Fruit fly (Drosophila melanogaster) whole organism, prepupa: Measurements from ENCODE around the gene CG43703.

Experiments used
- CG10631 ChIP-seq: fragments of 200-800 bp; sonication (Bioruptor generic); optimal IDR thresholded peaks from 2 replicates; lab custom pipeline; 2016; ENCODE audit warnings: missing biosample characterization, missing genetic modification characterization
- CG10669 ChIP-seq: fragments of 200-800 bp; sonication (Bioruptor generic); optimal IDR thresholded peaks from 3 replicates; lab custom pipeline; 2018; ENCODE audit warnings: missing biosample characterization, mild to moderate bottlenecking, missing genetic modification characterization, moderate library complexity
- CG11294 ChIP-seq: fragments of 200-800 bp; sonication (Bioruptor generic); IDR thresholded peaks from 2 replicates; pipeline ENCODE4 v1.3.6; 2022; ENCODE audit warnings: missing biosample characterization, missing genetic modification characterization
- CG11762 ChIP-seq: fragments of 200-800 bp; sonication (Bioruptor generic); optimal IDR thresholded peaks from 3 replicates; lab custom pipeline; 2016; ENCODE audit warnings: missing biosample characterization, missing genetic modification characterization; ENCODE audit not compliant: insufficient read depth
- CG15336 ChIP-seq: fragments of 200-800 bp; sonication (Bioruptor generic); IDR thresholded peaks from 2 replicates; pipeline ENCODE4 v1.3.6; 2022; ENCODE audit warnings: missing biosample characterization, missing genetic modification characterization
- CG1621 ChIP-seq: fragments of 200-800 bp; sonication (Bioruptor generic); optimal IDR thresholded peaks from 3 replicates; lab custom pipeline; 2018; ENCODE audit warnings: missing biosample characterization, mild to moderate bottlenecking, missing genetic modification characterization
- CG16779 ChIP-seq: fragments of 200-800 bp; sonication (Bioruptor generic); optimal IDR thresholded peaks from 3 replicates; lab custom pipeline; 2017; ENCODE audit warnings: missing biosample characterization, mild to moderate bottlenecking, missing genetic modification characterization
- CG3032 ChIP-seq: fragments of 200-800 bp; optimal IDR thresholded peaks from 2 replicates; lab custom pipeline; 2019; ENCODE audit warnings: missing biosample characterization, mild to moderate bottlenecking, missing genetic modification characterization, moderate library complexity
- CG31627 ChIP-seq: fragments of 200-800 bp; sonication (Bioruptor generic); optimal IDR thresholded peaks from 3 replicates; lab custom pipeline; 2016; ENCODE audit warnings: missing biosample characterization, missing genetic modification characterization
- CG32006 ChIP-seq: fragments of 200-800 bp; sonication (Bioruptor generic); optimal IDR thresholded peaks from 3 replicates; lab custom pipeline; 2017; ENCODE audit warnings: missing biosample characterization, mild to moderate bottlenecking, missing genetic modification characterization
- CG34406 ChIP-seq: fragments of 200-800 bp; sonication (Bioruptor generic); optimal IDR thresholded peaks from 3 replicates; lab custom pipeline; 2016; ENCODE audit warnings: missing biosample characterization, missing genetic modification characterization
- CG4318 ChIP-seq: fragments of 200-800 bp; sonication (Bioruptor generic); optimal IDR thresholded peaks from 3 replicates; lab custom pipeline; 2017; ENCODE audit warnings: missing biosample characterization, mild to moderate bottlenecking, missing genetic modification characterization
- CG6163 ChIP-seq: fragments of 200-800 bp; sonication (Bioruptor generic); IDR thresholded peaks from 3 replicates; pipeline ENCODE4 v1.3.6; 2022; ENCODE audit warnings: missing biosample characterization, missing genetic modification characterization
- CG6276 ChIP-seq: fragments of 200-800 bp; sonication (Bioruptor generic); optimal IDR thresholded peaks from 2 replicates; lab custom pipeline; 2017; ENCODE audit warnings: missing biosample characterization, mild to moderate bottlenecking, missing genetic modification characterization
- CG6792 ChIP-seq: fragments of 200-800 bp; sonication (Bioruptor generic); optimal IDR thresholded peaks from 3 replicates; lab custom pipeline; 2016; ENCODE audit warnings: missing biosample characterization, missing genetic modification characterization
- CG7368 ChIP-seq: fragments of 200-800 bp; sonication (Bioruptor generic); optimal IDR thresholded peaks from 3 replicates; lab custom pipeline; 2016; ENCODE audit warnings: missing biosample characterization, missing genetic modification characterization
- CG8119 ChIP-seq: fragments of 200-800 bp; sonication (Bioruptor generic); IDR thresholded peaks from 3 replicates; pipeline ENCODE4 v1.3.6; 2022; ENCODE audit warnings: missing biosample characterization, missing genetic modification characterization
- CG8632 ChIP-seq: fragments of 200-800 bp; sonication (Bioruptor generic); optimal IDR thresholded peaks from 3 replicates; lab custom pipeline; 2016; ENCODE audit warnings: missing biosample characterization, missing genetic modification characterization
- Eip75B ChIP-seq: fragments of 200-800 bp; sonication (Bioruptor generic); optimal IDR thresholded peaks from 3 replicates; lab custom pipeline; 2016; ENCODE audit warnings: missing biosample characterization, missing genetic modification characterization
- Eip78C ChIP-seq: fragments of 200-800 bp; sonication (Bioruptor generic); peaks from one replicate; lab custom pipeline; 2016; ENCODE audit warnings: missing biosample characterization, missing genetic modification characterization
- Eip93F ChIP-seq: fragments of 200-800 bp; sonication (Bioruptor generic); optimal IDR thresholded peaks from 2 replicates; lab custom pipeline; 2016; ENCODE audit warnings: missing biosample characterization, mild to moderate bottlenecking, missing genetic modification characterization
- Ets21C ChIP-seq: fragments of 200-800 bp; sonication (Bioruptor generic); optimal IDR thresholded peaks from 3 replicates; lab custom pipeline; 2016; ENCODE audit warnings: missing biosample characterization, missing genetic modification characterization
- Ets96B ChIP-seq: fragments of 200-800 bp; optimal IDR thresholded peaks from 2 replicates; lab custom pipeline; 2019; ENCODE audit warnings: missing biosample characterization, mild to moderate bottlenecking, missing genetic modification characterization, moderate library complexity
- Hr38 ChIP-seq: sonication (Bioruptor generic); optimal IDR thresholded peaks from 2 replicates; lab custom pipeline; 2016; ENCODE audit warnings: missing biosample characterization, missing genetic modification characterization
- Hr39 ChIP-seq: fragments of 200-800 bp; sonication (Bioruptor generic); optimal IDR thresholded peaks from 2 replicates; lab custom pipeline; 2016; ENCODE audit warnings: missing biosample characterization, missing genetic modification characterization
- Hr4 ChIP-seq: fragments of 200-800 bp; sonication (Bioruptor generic); optimal IDR thresholded peaks from 3 replicates; lab custom pipeline; 2016; ENCODE audit warnings: missing biosample characterization, missing genetic modification characterization
- Met ChIP-seq: fragments of 200-800 bp; sonication (Bioruptor generic); optimal IDR thresholded peaks from 3 replicates; lab custom pipeline; 2016; ENCODE audit warnings: missing biosample characterization, missing genetic modification characterization
- OdsH ChIP-seq: fragments of 200-800 bp; sonication (Bioruptor generic); optimal IDR thresholded peaks from 3 replicates; lab custom pipeline; 2016; ENCODE audit warnings: missing biosample characterization, missing genetic modification characterization
- Smox ChIP-seq: fragments of 200-800 bp; sonication (Bioruptor generic); optimal IDR thresholded peaks from 3 replicates; lab custom pipeline; 2016; ENCODE audit warnings: missing biosample characterization, missing genetic modification characterization
- achi ChIP-seq: fragments of 200-800 bp; sonication (Bioruptor generic); optimal IDR thresholded peaks from 3 replicates; lab custom pipeline; 2016; ENCODE audit warnings: missing biosample characterization, missing genetic modification characterization
- acj6 ChIP-seq: fragments of 200-800 bp; sonication (Bioruptor generic); optimal IDR thresholded peaks from 3 replicates; lab custom pipeline; 2016; ENCODE audit warnings: missing biosample characterization, missing genetic modification characterization
- cyc ChIP-seq: fragments of 200-800 bp; sonication (Bioruptor generic); optimal IDR thresholded peaks from 3 replicates; lab custom pipeline; 2016; ENCODE audit warnings: missing biosample characterization, missing genetic modification characterization
- dsx ChIP-seq: fragments of 200-800 bp; optimal IDR thresholded peaks from 3 replicates; lab custom pipeline; 2019; ENCODE audit warnings: missing biosample characterization, mild to moderate bottlenecking, missing genetic modification characterization, moderate library complexity; ENCODE audit not compliant: poor library complexity, severe bottlenecking
- esn ChIP-seq: fragments of 200-800 bp; sonication (Bioruptor generic); optimal IDR thresholded peaks from 2 replicates; lab custom pipeline; 2016; ENCODE audit warnings: missing biosample characterization, mild to moderate bottlenecking, missing genetic modification characterization, moderate library complexity
- fd85E ChIP-seq: fragments of 200-800 bp; sonication (Bioruptor generic); optimal IDR thresholded peaks from 3 replicates; lab custom pipeline; 2016; ENCODE audit warnings: missing biosample characterization, missing genetic modification characterization
- fkh ChIP-seq: fragments of 200-800 bp; sonication (Bioruptor generic); optimal IDR thresholded peaks from 3 replicates; lab custom pipeline; 2017; ENCODE audit warnings: missing biosample characterization, mild to moderate bottlenecking, missing genetic modification characterization, moderate library complexity
- lz ChIP-seq: fragments of 200-800 bp; sonication (Bioruptor generic); optimal IDR thresholded peaks from 3 replicates; lab custom pipeline; 2016; ENCODE audit warnings: missing biosample characterization, missing genetic modification characterization
- pdm3 ChIP-seq: fragments of 200-800 bp; sonication (Bioruptor generic); optimal IDR thresholded peaks from 3 replicates; lab custom pipeline; 2016; ENCODE audit warnings: missing biosample characterization, missing genetic modification characterization
- salr ChIP-seq, 2 experiments: fragments of 200-800 bp; sonication (Bioruptor generic); optimal IDR thresholded peaks; 3 replicates each; lab custom pipeline; 2016 to 2018; ENCODE audit warnings: missing biosample characterization in 2 of 2, missing genetic modification characterization in 2 of 2, mild to moderate bottlenecking in 1 of 2
- ss ChIP-seq, 2 experiments: fragments of 200-800 bp; sonication (Bioruptor generic); optimal IDR thresholded peaks; 2 replicates in 1 of 2; 3 replicates in 1 of 2; lab custom pipeline; 2017 to 2018; ENCODE audit warnings: mild to moderate bottlenecking in 2 of 2, missing biosample characterization in 2 of 2, missing genetic modification characterization in 2 of 2, moderate library complexity in 1 of 2
- svp ChIP-seq: fragments of 200-800 bp; sonication (Bioruptor generic); peaks from one replicate; lab custom pipeline; 2016; ENCODE audit warnings: missing biosample characterization, missing genetic modification characterization
- vri ChIP-seq: fragments of 200-800 bp; sonication (Bioruptor generic); optimal IDR thresholded peaks from 3 replicates; lab custom pipeline; 2016; ENCODE audit warnings: missing biosample characterization, mild to moderate bottlenecking, missing genetic modification characterization

The CG43703 gene

dm6 chr2L:3778157-3779060 is 13.1 kb downstream of the CG43703 start (continued):
- TF ChIP-seq acj6 (GFP tag; lab: Kevin White, UChicago) (peak; percentile 85), CG4318 (GFP tag; lab: Kevin White, UChicago) (peak; percentile 78), cyc (GFP tag; lab: Kevin White, UChicago) (peak; percentile 57), Ets96B (tag; lab: Kevin White, UChicago) (peak; percentile 87), CG6163 (GFP tag; lab: Robert Waterston, UW) (peak; percentile 84), Met (GFP tag; lab: Kevin White, UChicago) (peak; percentile 74), CG1621 (peak; percentile 68), CG11762 (peak; percentile 69), Hr4 (peak; percentile 67), Hr39 (GFP tag; lab: Kevin White, UChicago) (peak; percentile 64)

dm6 chr2L:3779143-3779788 is 14.0 kb downstream of the CG43703 start:
- TF ChIP-seq Eip78C (GFP tag; lab: Kevin White, UChicago) (peak; percentile 80), svp (GFP tag; lab: Kevin White, UChicago) (peak; percentile 71), CG34406 (GFP tag; lab: Kevin White, UChicago) (peak; percentile 43), CG10631 (peak; percentile 35), lz (GFP tag; lab: Kevin White, UChicago) (peak; percentile 4), CG32006 (GFP tag; lab: Kevin White, UChicago) (peak; percentile 29), pdm3 (GFP tag; lab: Kevin White, UChicago) (peak; percentile 2), vri (GFP tag; lab: Kevin White, UChicago) (peak; percentile 14), dsx (GFP tag; lab: Kevin White, UChicago) (no peak), Smox (GFP tag; lab: Kevin White, UChicago) (peak; percentile 10), salr (GFP tag; optimal IDR thresholded peaks at IDR 0.05; lab: Kevin White, UChicago) (peak in 1 of 2 experiments; percentile 8), Met (GFP tag; lab: Kevin White, UChicago) (peak; percentile 8), acj6 (GFP tag; lab: Kevin White, UChicago) (peak; percentile 21), Eip93F (GFP tag; lab: Kevin White, UChicago) (no peak), fd85E (no peak), CG3032 (tag; lab: Kevin White, UChicago) (no peak), esn (GFP tag; lab: Kevin White, UChicago) (peak; percentile 38)

DNA sequence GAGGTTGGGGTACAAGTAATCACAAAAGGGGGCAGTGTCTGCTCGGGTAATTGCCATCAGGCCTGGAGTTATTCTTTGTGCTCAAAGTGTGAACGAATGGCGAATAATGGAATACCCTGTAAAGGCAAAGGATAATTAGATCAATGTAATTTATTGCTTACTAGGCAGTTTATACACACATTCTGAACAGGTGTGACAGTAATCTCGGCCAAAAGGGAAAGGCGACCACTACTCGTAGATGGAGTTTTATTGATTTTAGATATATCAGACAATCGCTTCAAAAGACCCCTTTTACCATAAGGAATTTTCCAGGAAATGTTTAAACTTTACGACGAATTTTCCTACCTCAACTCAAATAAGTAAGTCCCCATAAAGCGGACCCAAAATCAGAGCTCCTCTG is 15.3 kb downstream of the CG43703 start:
- no peak for TF ChIP-seq CG32006 (GFP tag; lab: Kevin White, UChicago)
- no peak for TF ChIP-seq CG6276 (GFP tag; lab: Kevin White, UChicago)
- TF ChIP-seq svp (GFP tag; lab: Kevin White, UChicago): peak; percentile 55
- no peak for TF ChIP-seq CG7368 (GFP tag; lab: Kevin White, UChicago)
- no peak for TF ChIP-seq cyc (GFP tag; lab: Kevin White, UChicago)
- no peak for TF ChIP-seq CG6792 (GFP tag; lab: Kevin White, UChicago)
- no peak for TF ChIP-seq fd85E
- no peak for TF ChIP-seq ss (GFP tag; optimal IDR thresholded peaks at IDR 0.05; lab: Kevin White, UChicago)
- no peak for TF ChIP-seq CG16779 (tag; lab: Kevin White, UChicago)
- TF ChIP-seq Eip75B (GFP tag; lab: Kevin White, UChicago): no peak
- TF ChIP-seq Ets96B (tag; lab: Kevin White, UChicago): no peak
- TF ChIP-seq vri (GFP tag; lab: Kevin White, UChicago): no peak
- no peak for TF ChIP-seq lz (GFP tag; lab: Kevin White, UChicago)
- peak; percentile 6 for TF ChIP-seq CG31627 (GFP tag; lab: Kevin White, UChicago)
- no peak for TF ChIP-seq esn (GFP tag; lab: Kevin White, UChicago)
- no peak for TF ChIP-seq Hr38 (GFP tag; lab: Kevin White, UChicago)
- TF ChIP-seq CG15336: no peak
- no peak for TF ChIP-seq CG8632 (GFP tag; lab: Kevin White, UChicago)
- TF ChIP-seq fkh: no peak
- TF ChIP-seq CG6163 (GFP tag; lab: Robert Waterston, UW): no peak
- TF ChIP-seq achi (GFP tag; lab: Kevin White, UChicago): no peak
- no peak for TF ChIP-seq CG11762
- no peak for TF ChIP-seq OdsH (GFP tag; lab: Kevin White, UChicago)
- no peak for TF ChIP-seq Hr39 (GFP tag; lab: Kevin White, UChicago)
- TF ChIP-seq CG10669 (GFP tag; lab: Kevin White, UChicago): no peak
- peak; percentile 28 for TF ChIP-seq Met (GFP tag; lab: Kevin White, UChicago)
- no peak for TF ChIP-seq Ets21C (GFP tag; lab: Kevin White, UChicago)
- TF ChIP-seq Eip78C (GFP tag; lab: Kevin White, UChicago): peak; percentile 26
- no peak for TF ChIP-seq Smox (GFP tag; lab: Kevin White, UChicago)
- no peak for TF ChIP-seq acj6 (GFP tag; lab: Kevin White, UChicago)
- no peak for TF ChIP-seq CG8119 (GFP tag; lab: Robert Waterston, UW)
- TF ChIP-seq CG10631: no peak
- no peak for TF ChIP-seq CG11294 (GFP tag; lab: Robert Waterston, UW)
